Worm (Caenorhabditis elegans) whole organism, late embryonic: ENCODE data around the gene F57G9.7.

Experiments used
- C08G9.2 ChIP-seq: sonication (generic microtip); optimal IDR thresholded peaks from 2 replicates; lab custom pipeline; 2016; ENCODE audit warnings: mild to moderate bottlenecking, missing genetic modification characterization, moderate library complexity, missing compliant biosample characterization
- K02D7.2 ChIP-seq: sonication (generic microtip); optimal IDR thresholded peaks from 2 replicates; lab custom pipeline; 2017; ENCODE audit warnings: mild to moderate bottlenecking, missing genetic modification characterization, missing compliant biosample characterization
- T23F11.4 ChIP-seq: fragments of 200-800 bp; sonication (Bioruptor generic); optimal IDR thresholded peaks from 2 replicates; lab custom pipeline; 2018; ENCODE audit warnings: mild to moderate bottlenecking, missing genetic modification characterization, missing compliant biosample characterization
- Y22D7AL.16 ChIP-seq: sonication (generic microtip); optimal IDR thresholded peaks from 2 replicates; lab custom pipeline; 2016; ENCODE audit warnings: missing genetic modification characterization, missing compliant biosample characterization
- ceh-19 ChIP-seq: fragments of 200-800 bp; sonication (Bioruptor generic); optimal IDR thresholded peaks from 2 replicates; lab custom pipeline; 2018; ENCODE audit warnings: mild to moderate bottlenecking, missing genetic modification characterization, missing compliant biosample characterization
- ceh-24 ChIP-seq: sonication (generic microtip); optimal IDR thresholded peaks from 2 replicates; lab custom pipeline; 2016; ENCODE audit warnings: mild to moderate bottlenecking, missing genetic modification characterization, missing compliant biosample characterization
- ceh-31 ChIP-seq: sonication (generic microtip); optimal IDR thresholded peaks from 2 replicates; lab custom pipeline; 2016; ENCODE audit warnings: missing genetic modification characterization, missing compliant biosample characterization
- ceh-48 ChIP-seq: sonication (generic microtip); optimal IDR thresholded peaks from 2 replicates; lab custom pipeline; 2016; ENCODE audit warnings: missing genetic modification characterization, inconsistent platforms, missing compliant biosample characterization
- dmd-4 ChIP-seq: sonication (generic microtip); optimal IDR thresholded peaks from 2 replicates; lab custom pipeline; 2016; ENCODE audit warnings: borderline replicate concordance, missing genetic modification characterization, missing compliant biosample characterization
- dve-1 ChIP-seq: sonication (generic microtip); optimal IDR thresholded peaks from 2 replicates; lab custom pipeline; 2017; ENCODE audit warnings: antibody characterized with exemption, mild to moderate bottlenecking, missing genetic modification characterization, missing compliant biosample characterization
- elt-2 ChIP-seq: sonication (generic microtip); optimal IDR thresholded peaks from 2 replicates; lab custom pipeline; 2016; ENCODE audit warnings: missing genetic modification reagents, missing genetic modification characterization, missing compliant biosample characterization
- ets-4 ChIP-seq: sonication (generic microtip); optimal IDR thresholded peaks from 2 replicates; lab custom pipeline; 2016; ENCODE audit warnings: missing genetic modification characterization, missing compliant biosample characterization
- eyg-1 ChIP-seq: sonication (generic microtip); optimal IDR thresholded peaks from 2 replicates; lab custom pipeline; 2016; ENCODE audit warnings: missing genotype, missing genetic modification characterization, missing compliant biosample characterization
- fax-1 ChIP-seq: sonication (generic microtip); optimal IDR thresholded peaks from 2 replicates; lab custom pipeline; 2016; ENCODE audit warnings: missing genotype, missing genetic modification characterization, missing compliant biosample characterization
- fkh-10 ChIP-seq: fragments of 150-350 bp; optimal IDR thresholded peaks from 2 replicates; lab custom pipeline; 2014; ENCODE audit warnings: missing biosample characterization, missing genetic modification reagents, missing genetic modification characterization
- hlh-13 ChIP-seq: fragments of 200-800 bp; sonication (Bioruptor generic); optimal IDR thresholded peaks from 2 replicates; lab custom pipeline; 2018; ENCODE audit warnings: mild to moderate bottlenecking, missing genetic modification characterization, missing compliant biosample characterization
- hlh-30 ChIP-seq: sonication (generic microtip); optimal IDR thresholded peaks from 2 replicates; lab custom pipeline; 2017; ENCODE audit warnings: antibody characterized with exemption, missing genetic modification characterization, missing compliant biosample characterization; ENCODE audit not compliant: insufficient read depth
- hlh-6 ChIP-seq: sonication (generic microtip); optimal IDR thresholded peaks from 2 replicates; lab custom pipeline; 2016; ENCODE audit warnings: missing genotype, missing genetic modification characterization, missing compliant biosample characterization
- hlh-8 ChIP-seq: sonication (generic microtip); optimal IDR thresholded peaks from 2 replicates; lab custom pipeline; 2016; ENCODE audit warnings: missing genotype, missing genetic modification characterization, missing compliant biosample characterization
- madf-2 ChIP-seq: sonication (generic microtip); optimal IDR thresholded peaks from 2 replicates; lab custom pipeline; 2017; ENCODE audit warnings: missing genetic modification characterization, missing compliant biosample characterization
- mec-3 ChIP-seq: sonication (generic microtip); optimal IDR thresholded peaks from 2 replicates; lab custom pipeline; 2016; ENCODE audit warnings: borderline replicate concordance, missing genetic modification characterization, missing compliant biosample characterization
- nfya-1 ChIP-seq: sonication (generic microtip); optimal IDR thresholded peaks from 2 replicates; lab custom pipeline; 2017; ENCODE audit warnings: missing genetic modification characterization, mild to moderate bottlenecking, missing compliant biosample characterization, antibody characterized with exemption, moderate library complexity
- nhr-11 ChIP-seq: fragments of 150-350 bp; optimal IDR thresholded peaks from 2 replicates; lab custom pipeline; 2014; ENCODE audit warnings: missing biosample characterization, missing genetic modification characterization
- nhr-232 ChIP-seq: sonication (generic microtip); optimal IDR thresholded peaks from 2 replicates; lab custom pipeline; 2016; ENCODE audit warnings: missing genetic modification characterization, missing compliant biosample characterization
- npax-4 ChIP-seq: sonication (generic microtip); optimal IDR thresholded peaks from 2 replicates; lab custom pipeline; 2016; ENCODE audit warnings: missing genetic modification characterization, missing compliant biosample characterization
- odd-2 ChIP-seq: sonication (generic microtip); optimal IDR thresholded peaks from 2 replicates; lab custom pipeline; 2017; ENCODE audit warnings: antibody characterized with exemption, mild to moderate bottlenecking, missing genetic modification characterization, missing compliant biosample characterization
- pag-3 ChIP-seq: sonication (generic microtip); optimal IDR thresholded peaks from 2 replicates; lab custom pipeline; 2016; ENCODE audit warnings: missing compliant biosample characterization, missing genetic modification characterization, borderline replicate concordance
- pax-1 ChIP-seq: fragments of 150-350 bp; optimal IDR thresholded peaks from 2 replicates; lab custom pipeline; 2014; ENCODE audit warnings: missing biosample characterization, missing genetic modification characterization
- pha-2 ChIP-seq: sonication (generic microtip); optimal IDR thresholded peaks from 2 replicates; lab custom pipeline; 2017; ENCODE audit warnings: mild to moderate bottlenecking, missing genetic modification characterization, missing compliant biosample characterization
- pha-4 ChIP-seq: fragments of 150-350 bp; optimal IDR thresholded peaks from 2 replicates; lab custom pipeline; 2018; ENCODE audit warnings: missing biosample characterization, missing genetic modification reagents, missing genetic modification characterization
- pros-1 ChIP-seq: fragments of 150-350 bp; optimal IDR thresholded peaks from 2 replicates; lab custom pipeline; 2014; ENCODE audit warnings: missing biosample characterization, missing genetic modification reagents, missing genetic modification characterization
- sdc-2 ChIP-seq: sonication (generic microtip); optimal IDR thresholded peaks from 2 replicates; lab custom pipeline; 2016; ENCODE audit warnings: missing genotype, missing genetic modification characterization, missing compliant biosample characterization
- sox-2 ChIP-seq: fragments of 200-800 bp; sonication (Bioruptor generic); IDR thresholded peaks from 2 replicates; pipeline ENCODE4 v1.3.6; 2022; ENCODE audit warnings: missing genetic modification reagents, missing genetic modification characterization, missing compliant biosample characterization
- sox-4 ChIP-seq: sonication (generic microtip); optimal IDR thresholded peaks from 2 replicates; lab custom pipeline; 2017; ENCODE audit warnings: mild to moderate bottlenecking, missing genetic modification characterization, inconsistent platforms, missing compliant biosample characterization
- syd-9 ChIP-seq: sonication (generic microtip); optimal IDR thresholded peaks from 2 replicates; lab custom pipeline; 2016; ENCODE audit warnings: mild to moderate bottlenecking, missing genetic modification characterization, moderate library complexity, missing compliant biosample characterization
- tbx-2 ChIP-seq: sonication (generic microtip); optimal IDR thresholded peaks from 2 replicates; lab custom pipeline; 2016; ENCODE audit warnings: missing genetic modification characterization, missing compliant biosample characterization
- tbx-7 ChIP-seq: sonication (generic microtip); optimal IDR thresholded peaks from 2 replicates; lab custom pipeline; 2016; ENCODE audit warnings: missing genotype, missing genetic modification characterization, missing compliant biosample characterization
- ttx-3 ChIP-seq: sonication (generic microtip); optimal IDR thresholded peaks from 2 replicates; lab custom pipeline; 2016; ENCODE audit warnings: missing genetic modification reagents, missing genetic modification characterization, missing compliant biosample characterization
- unc-3 ChIP-seq, 2 experiments: fragments of 200-800 bp in 1 of 2; sonication (Bioruptor generic) in 1 of 2; sonication (generic microtip) in 1 of 2; conservative IDR thresholded peaks in 1 of 2; optimal IDR thresholded peaks in 1 of 2; 2 replicates each; pipeline versions ENCODE4 v1.3.6 to Lab custom; 2016 to 2022; ENCODE audit warnings: missing compliant biosample characterization in 2 of 2, missing genetic modification characterization in 2 of 2, missing genetic modification reagents in 1 of 2
- unc-42 ChIP-seq: sonication (generic microtip); optimal IDR thresholded peaks from 2 replicates; lab custom pipeline; 2016; ENCODE audit warnings: missing genotype, missing genetic modification characterization, missing compliant biosample characterization
- unc-86 ChIP-seq: sonication (generic microtip); optimal IDR thresholded peaks from 2 replicates; lab custom pipeline; 2016; ENCODE audit warnings: missing genetic modification characterization, missing compliant biosample characterization

Gene F57G9.7

DNA sequence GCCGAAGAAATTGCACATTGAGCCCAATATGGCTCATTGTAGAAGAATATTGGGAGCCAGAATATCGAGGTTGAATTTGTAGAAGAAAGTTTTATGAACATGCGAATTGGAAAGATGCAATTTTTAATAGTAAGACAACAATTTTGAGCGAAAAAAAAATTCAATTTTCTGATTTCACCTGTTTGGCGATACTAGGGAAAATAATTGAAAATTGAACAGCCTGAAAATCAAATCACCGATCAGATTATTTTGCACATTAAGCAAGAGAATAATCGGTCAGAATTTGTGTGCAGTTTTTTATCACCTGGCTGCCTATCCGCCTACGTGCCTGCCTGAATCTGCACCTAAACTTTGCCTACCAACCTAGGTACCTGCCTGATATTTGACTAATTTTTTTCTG is 22.9 kb upstream of the F57G9.7 start, which contains the start of gene sre-26:
Gene sre-26, minus strand, starts transcription at position 101 of the 400 bp plus-strand sequence.
- TF ChIP-seq dve-1 (tag; lab: Kevin White, UChicago) (no peak), unc-3 (GFP tag; conservative IDR thresholded peaks at IDR 0.05; lab: Robert Waterston, UW) (no peak), unc-3 (tag; optimal IDR thresholded peaks at IDR 0.05; lab: Kevin White, UChicago) (no peak), T23F11.4 (GFP tag; lab: Kevin White, UChicago) (no peak)

DNA sequence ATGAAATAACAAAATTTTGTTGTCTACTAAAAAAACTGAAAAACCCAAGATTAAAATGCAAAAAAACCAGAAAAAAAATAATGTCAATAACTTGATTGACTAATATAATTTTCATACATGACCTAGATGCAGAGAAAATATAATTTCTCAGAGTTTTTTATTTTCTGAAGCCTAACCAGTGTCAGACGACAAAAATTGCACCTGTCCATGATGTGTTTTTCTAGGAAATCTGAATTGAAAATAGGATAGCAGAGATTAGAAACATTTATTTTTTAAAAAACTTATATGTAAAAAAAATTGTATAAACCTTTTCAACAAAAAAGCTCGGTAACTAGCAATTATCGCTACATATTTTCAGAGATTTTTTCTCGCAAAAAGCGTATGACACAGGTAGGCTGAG is 20.4 kb upstream of the F57G9.7 start:
- TF ChIP-seq tbx-2 (no peak), elt-2 (tag; lab: Kevin White, UChicago) (no peak), T23F11.4 (GFP tag; lab: Kevin White, UChicago) (no peak), ets-4 (tag; lab: Kevin White, UChicago) (no peak), madf-2 (tag; lab: Kevin White, UChicago) (no peak), sox-2 (no peak), tbx-7 (no peak), ttx-3 (tag; lab: Kevin White, UChicago) (no peak), unc-86 (tag; lab: Kevin White, UChicago) (no peak), ceh-31 (tag; lab: Kevin White, UChicago) (no peak), ceh-48 (tag; lab: Kevin White, UChicago) (no peak), odd-2 (tag; lab: Kevin White, UChicago) (no peak), pros-1 (tag; lab: Kevin White, UChicago) (no peak), pax-1 (tag; lab: Kevin White, UChicago) (no peak), syd-9 (tag; lab: Kevin White, UChicago) (no peak), unc-42 (tag; lab: Kevin White, UChicago) (no peak), pha-4 (tag; lab: Kevin White, UChicago) (no peak), hlh-6 (tag; lab: Kevin White, UChicago) (no peak), unc-3 (GFP tag; conservative IDR thresholded peaks at IDR 0.05; lab: Robert Waterston, UW) (no peak), unc-3 (tag; optimal IDR thresholded peaks at IDR 0.05; lab: Kevin White, UChicago) (no peak), pha-2 (tag; lab: Kevin White, UChicago) (no peak)
- TF ChIP-seq, all 69 proteins: peak for 0

ce11 chrII:12417514-12417913 is 20.0 kb upstream of the F57G9.7 start, which contains the start of gene sre-27:
TSS of gene sre-27 (minus strand) at chrII:12417614.
- no peak for TF ChIP-seq nhr-232
- no peak for TF ChIP-seq ceh-24 (tag; lab: Kevin White, UChicago)
- no peak for TF ChIP-seq C08G9.2 (tag; lab: Kevin White, UChicago)
- TF ChIP-seq eyg-1 = no peak
- no peak for TF ChIP-seq tbx-7

- TF ChIP-seq sox-4 (tag; lab: Kevin White, UChicago) = no peak
- TF ChIP-seq pag-3 (tag; lab: Kevin White, UChicago) = no peak
- TF ChIP-seq tbx-7 = no peak
- no peak for TF ChIP-seq hlh-30 (tag; lab: Kevin White, UChicago)
- no peak for TF ChIP-seq K02D7.2 (tag; lab: Kevin White, UChicago)
- TF ChIP-seq nfya-1 (tag; lab: Kevin White, UChicago) = no peak
- TF ChIP-seq dmd-4 (tag; lab: Kevin White, UChicago) = no peak
- TF ChIP-seq nhr-11 (tag; lab: Kevin White, UChicago) = no peak
- TF ChIP-seq hlh-13 = no peak
- TF ChIP-seq npax-4 = no peak
- TF ChIP-seq sdc-2 (tag; lab: Kevin White, UChicago) = no peak
- TF ChIP-seq mec-3 (tag; lab: Kevin White, UChicago) = no peak
- no peak for TF ChIP-seq fkh-10 (GFP tag; lab: Kevin White, UChicago)
- no peak for TF ChIP-seq hlh-8 (tag; lab: Kevin White, UChicago)
- TF ChIP-seq Y22D7AL.16 (tag; lab: Kevin White, UChicago) = no peak
- TF ChIP-seq sox-2 = no peak
- TF ChIP-seq ets-4 (tag; lab: Kevin White, UChicago) = no peak
- TF ChIP-seq ceh-24 (tag; lab: Kevin White, UChicago) = no peak
- TF ChIP-seq ceh-19 (GFP tag; lab: Kevin White, UChicago) = no peak
- no peak for TF ChIP-seq fax-1 (tag; lab: Kevin White, UChicago)
These were observed 17.2 kb upstream of the F57G9.7 start, which contains the start of gene Y57A10C.11 for ce11 chrII:12414805-12415204. TSS of gene Y57A10C.11 (minus strand) at chrII:12414905.
